Fruit fly (Drosophila melanogaster) whole organism, embryonic: Measurements from ENCODE around the gene Cul3.

Experiments
- CG10979 ChIP-seq: fragments of 200-800 bp; sonication (Bioruptor generic); optimal IDR thresholded peaks from 2 replicates; lab custom pipeline; 2018; ENCODE audit warnings: missing biosample characterization, mild to moderate bottlenecking, missing genetic modification characterization, moderate library complexity
- CG14667 ChIP-seq: fragments of 200-800 bp; sonication (Bioruptor generic); IDR thresholded peaks from 2 replicates; pipeline ENCODE4 v1.3.6; 2022; ENCODE audit warnings: missing biosample characterization, missing genetic modification characterization
- CG14710 ChIP-seq: fragments of 200-800 bp; sonication (Bioruptor generic); optimal IDR thresholded peaks from 3 replicates; lab custom pipeline; 2019; ENCODE audit warnings: missing biosample characterization, mild to moderate bottlenecking, missing genetic modification characterization, moderate library complexity
- CG15479 ChIP-seq: fragments of 200-800 bp; sonication (Bioruptor generic); optimal IDR thresholded peaks from 3 replicates; lab custom pipeline; 2019; ENCODE audit warnings: missing biosample characterization, mild to moderate bottlenecking, missing genetic modification characterization, moderate library complexity
- CG15696 ChIP-seq: fragments of 200-800 bp; sonication (Bioruptor generic); optimal IDR thresholded peaks from 2 replicates; lab custom pipeline; 2019; ENCODE audit warnings: missing biosample characterization, mild to moderate bottlenecking, missing genetic modification characterization, moderate library complexity
- CG17361 ChIP-seq: fragments of 200-800 bp; sonication (Bioruptor generic); IDR thresholded peaks from 3 replicates; pipeline ENCODE4 v1.3.6; 2022; ENCODE audit warnings: missing biosample characterization, missing genetic modification characterization
- CG18262 ChIP-seq: fragments of 200-800 bp; optimal IDR thresholded peaks from 3 replicates; lab custom pipeline; 2019; ENCODE audit warnings: missing biosample characterization, mild to moderate bottlenecking, missing genetic modification characterization, moderate library complexity
- CG1832 ChIP-seq: fragments of 200-800 bp; sonication (Bioruptor generic); optimal IDR thresholded peaks from 2 replicates; lab custom pipeline; 2017; ENCODE audit warnings: missing biosample characterization, mild to moderate bottlenecking, missing genetic modification characterization, inconsistent platforms
- CG2712 ChIP-seq: fragments of 200-800 bp; optimal IDR thresholded peaks from 3 replicates; lab custom pipeline; 2019; ENCODE audit warnings: missing biosample characterization, mild to moderate bottlenecking, missing genetic modification characterization, moderate library complexity
- CG31441 ChIP-seq: fragments of 200-800 bp; sonication (Bioruptor generic); IDR thresholded peaks from 2 replicates; pipeline ENCODE4 v1.3.6; 2022; ENCODE audit warnings: missing biosample characterization, missing genetic modification characterization
- CG32767 ChIP-seq: fragments of 200-800 bp; sonication (Bioruptor generic); IDR thresholded peaks from 2 replicates; pipeline ENCODE4 v1.3.6; 2022; ENCODE audit warnings: missing biosample characterization, missing genetic modification characterization
- CG33213 ChIP-seq: fragments of 200-800 bp; sonication (Bioruptor generic); optimal IDR thresholded peaks from 3 replicates; lab custom pipeline; 2016; ENCODE audit warnings: missing biosample characterization, missing genetic modification characterization
- CG4707 ChIP-seq: fragments of 200-800 bp; sonication (Bioruptor generic); optimal IDR thresholded peaks from 2 replicates; lab custom pipeline; 2018; ENCODE audit warnings: missing biosample characterization, mild to moderate bottlenecking, missing genetic modification characterization, moderate library complexity
- CG4854 ChIP-seq: fragments of 200-800 bp; sonication (Bioruptor generic); optimal IDR thresholded peaks from 2 replicates; lab custom pipeline; 2016; ENCODE audit warnings: missing biosample characterization, missing genetic modification characterization, inconsistent platforms
- CG6854 ChIP-seq: fragments of 200-800 bp; sonication (Bioruptor generic); optimal IDR thresholded peaks from 3 replicates; lab custom pipeline; 2017; ENCODE audit warnings: missing biosample characterization, mild to moderate bottlenecking, missing genetic modification characterization
- D ChIP-seq, 2 experiments: fragments of 200-800 bp in 1 of 2; fragments of >200 bp in 1 of 2; sonication (Bioruptor generic) in 1 of 2; optimal IDR thresholded peaks; 2 replicates in 1 of 2; 3 replicates in 1 of 2; lab custom pipeline; 2017; ENCODE audit warnings: mild to moderate bottlenecking in 1 of 2, missing biosample characterization in 1 of 2, missing genetic modification characterization in 1 of 2, missing genetic modification reagents in 1 of 2
- D19A ChIP-seq: fragments of 200-800 bp; optimal IDR thresholded peaks from 3 replicates; lab custom pipeline; 2019; ENCODE audit warnings: missing biosample characterization, mild to moderate bottlenecking, missing genetic modification characterization, moderate library complexity
- Dad ChIP-seq: fragments of 200-800 bp; sonication (Bioruptor generic); optimal IDR thresholded peaks from 3 replicates; lab custom pipeline; 2016; ENCODE audit warnings: missing biosample characterization, missing genetic modification characterization
- HLH54F ChIP-seq: fragments of 200-800 bp; sonication (Bioruptor generic); optimal IDR thresholded peaks from 3 replicates; lab custom pipeline; 2016; ENCODE audit warnings: missing biosample characterization, missing genetic modification characterization
- HmgD ChIP-seq: fragments of 200-800 bp; sonication (Bioruptor generic); optimal IDR thresholded peaks from 3 replicates; lab custom pipeline; 2016; ENCODE audit warnings: missing biosample characterization, missing genetic modification characterization
- MBD-R2 ChIP-seq: fragments of 200-800 bp; sonication (Bioruptor generic); IDR thresholded peaks from 2 replicates; pipeline ENCODE4 v1.3.6; 2022; ENCODE audit warnings: missing biosample characterization, missing genetic modification characterization
- Mad ChIP-seq: fragments of 200-800 bp; sonication (Bioruptor generic); optimal IDR thresholded peaks from 2 replicates; lab custom pipeline; 2016; ENCODE audit warnings: missing biosample characterization, missing genetic modification characterization
- Meics ChIP-seq: fragments of 200-800 bp; sonication (Bioruptor generic); optimal IDR thresholded peaks from 2 replicates; lab custom pipeline; 2017; ENCODE audit warnings: missing biosample characterization, mild to moderate bottlenecking, missing genetic modification characterization
- NK7.1 ChIP-seq: fragments of 200-800 bp; sonication (Bioruptor generic); optimal IDR thresholded peaks from 3 replicates; lab custom pipeline; 2016; ENCODE audit warnings: missing biosample characterization, missing genetic modification characterization
- cad ChIP-seq: fragments of >200 bp; optimal IDR thresholded peaks from 2 replicates; lab custom pipeline; 2017; ENCODE audit warnings: missing biosample characterization, missing genetic modification characterization
- cg ChIP-seq: fragments of 200-800 bp; sonication (Bioruptor generic); optimal IDR thresholded peaks from 3 replicates; lab custom pipeline; 2019; ENCODE audit warnings: missing biosample characterization, mild to moderate bottlenecking, missing genetic modification characterization, moderate library complexity
- dmrt11E ChIP-seq: fragments of 200-800 bp; sonication (Bioruptor generic); optimal IDR thresholded peaks from 3 replicates; lab custom pipeline; 2018; ENCODE audit warnings: missing biosample characterization, mild to moderate bottlenecking, missing genetic modification characterization, moderate library complexity
- gem ChIP-seq: fragments of 200-800 bp; sonication (Bioruptor generic); optimal IDR thresholded peaks from 2 replicates; lab custom pipeline; 2019; ENCODE audit warnings: missing biosample characterization, mild to moderate bottlenecking, missing genetic modification characterization, moderate library complexity
- grau ChIP-seq: fragments of 200-800 bp; optimal IDR thresholded peaks from 3 replicates; lab custom pipeline; 2019; ENCODE audit warnings: missing biosample characterization, mild to moderate bottlenecking, missing genetic modification characterization, moderate library complexity
- ken ChIP-seq: fragments of 200-800 bp; sonication (Bioruptor generic); IDR thresholded peaks from 3 replicates; pipeline ENCODE4 v1.3.6; 2022; ENCODE audit warnings: missing biosample characterization, missing genetic modification characterization
- kni ChIP-seq: fragments of 200-800 bp; sonication (Bioruptor generic); optimal IDR thresholded peaks from 3 replicates; lab custom pipeline; 2017; ENCODE audit warnings: mild to moderate bottlenecking, missing biosample characterization, missing genetic modification reagents, missing genetic modification characterization
- lola ChIP-seq, 3 experiments: fragments of >200 bp in 2 of 3; fragments of 200-800 bp in 1 of 3; sonication (Bioruptor generic) in 1 of 3; optimal IDR thresholded peaks; 2 replicates each; lab custom pipeline; 2017 to 2019; ENCODE audit warnings: missing biosample characterization in 3 of 3, missing genetic modification characterization in 3 of 3, mild to moderate bottlenecking in 1 of 3, moderate library complexity in 1 of 3
- nerfin-1 ChIP-seq: fragments of 200-800 bp; sonication (Bioruptor generic); optimal IDR thresholded peaks from 3 replicates; lab custom pipeline; 2019; ENCODE audit warnings: missing biosample characterization, mild to moderate bottlenecking, missing genetic modification characterization, moderate library complexity
- nerfin-2 ChIP-seq: fragments of 200-800 bp; sonication (Bioruptor generic); IDR thresholded peaks from 2 replicates; pipeline ENCODE4 v1.3.6; 2022; ENCODE audit warnings: missing biosample characterization, missing genetic modification characterization; ENCODE audit not compliant: partially characterized antibody
- oc ChIP-seq: fragments of 200-800 bp; sonication (Bioruptor generic); optimal IDR thresholded peaks from 2 replicates; lab custom pipeline; 2018; ENCODE audit warnings: missing biosample characterization, mild to moderate bottlenecking, missing genetic modification characterization, moderate library complexity
- otp ChIP-seq: fragments of 200-800 bp; sonication (Bioruptor generic); IDR thresholded peaks from 3 replicates; pipeline ENCODE4, ENCODE4 v1.3.6; 2022; ENCODE audit warnings: missing biosample characterization, missing genetic modification characterization
- pfk ChIP-seq: fragments of 200-800 bp; sonication (Bioruptor generic); optimal IDR thresholded peaks from 2 replicates; lab custom pipeline; 2018; ENCODE audit warnings: missing biosample characterization, mild to moderate bottlenecking, missing genetic modification characterization, moderate library complexity
- sens ChIP-seq: fragments of 200-800 bp; sonication (Bioruptor generic); peaks from one replicate; lab custom pipeline; 2016; ENCODE audit warnings: missing biosample characterization, missing genetic modification characterization
- tll ChIP-seq, 2 experiments: fragments of 200-800 bp in 1 of 2; fragments of >200 bp in 1 of 2; sonication (Bioruptor generic) in 1 of 2; optimal IDR thresholded peaks; 2 replicates each; lab custom pipeline; 2017 to 2019; ENCODE audit warnings: missing biosample characterization in 2 of 2, missing genetic modification characterization in 2 of 2, mild to moderate bottlenecking in 1 of 2, moderate library complexity in 1 of 2
- zen ChIP-seq: fragments of 200-800 bp; sonication (Bioruptor generic); optimal IDR thresholded peaks from 3 replicates; lab custom pipeline; 2018; ENCODE audit warnings: missing biosample characterization, mild to moderate bottlenecking, missing genetic modification characterization, moderate library complexity
- zen2 ChIP-seq: fragments of 200-800 bp; sonication (Bioruptor generic); IDR thresholded peaks from 3 replicates; pipeline ENCODE4 v1.3.6; 2022; ENCODE audit warnings: missing biosample characterization, missing genetic modification characterization; ENCODE audit not compliant: partially characterized antibody
- zf30C ChIP-seq: fragments of 200-800 bp; sonication (Bioruptor generic); optimal IDR thresholded peaks from 3 replicates; lab custom pipeline; 2018; ENCODE audit warnings: missing biosample characterization, mild to moderate bottlenecking, missing genetic modification characterization

The Cul3 gene

dm6 chr2L:15321408-15321807, 49.6 kb upstream of the Cul3 start:
- TF ChIP-seq otp (GFP tag; lab: Robert Waterston, UW) (no peak), CG6854 (no peak), CG17361 (GFP tag; lab: Robert Waterston, UW) (no peak), NK7.1 (no peak), HmgD (GFP tag; lab: Kevin White, UChicago) (no peak), nerfin-2 (GFP tag; lab: Robert Waterston, UW) (no peak), CG1832 (GFP tag; lab: Kevin White, UChicago) (no peak), grau (peak; percentile 37), oc (tag; lab: Kevin White, UChicago) (no peak), CG33213 (no peak), zen (no peak), Meics (GFP tag; lab: Kevin White, UChicago) (no peak), sens (GFP tag; lab: Kevin White, UChicago) (peak; percentile 2), CG14667 (GFP tag; lab: Robert Waterston, UW) (no peak)

dm6 chr2L:15319874-15320273, 48.0 kb upstream of the Cul3 start:
- TF ChIP-seq ken (GFP tag; lab: Robert Waterston, UW) (no peak), tll (GFP tag; optimal IDR thresholded peaks at IDR 0.05; lab: Kevin White, UChicago) (peak in 1 of 2 experiments; percentile 97), zen (peak; percentile 94), cad (peak; percentile 7), pfk (no peak), CG15479 (GFP tag; lab: Kevin White, UChicago) (peak; percentile 25), cg (peak; percentile 9), D (optimal IDR thresholded peaks at IDR 0.05; lab: Kevin White, UChicago) (peak; percentile 7), D (GFP tag; optimal IDR thresholded peaks at IDR 0.05; lab: Kevin White, UChicago) (no peak), kni (GFP tag; lab: Kevin White, UChicago) (peak; percentile 62)

- TF ChIP-seq CG10979 (tag; lab: Kevin White, UChicago) (peak; percentile 24), zf30C (GFP tag; lab: Kevin White, UChicago) (peak; percentile 17), zen2 (GFP tag; lab: Robert Waterston, UW) (no peak), dmrt11E (peak; percentile 51), CG31441 (GFP tag; lab: Robert Waterston, UW) (0 out of 2 replicates have a peak, but pooled peaks have one; percentile 8), sens (GFP tag; lab: Kevin White, UChicago) (peak; percentile 89), CG15696 (peak; percentile 21), gem (peak; percentile 5), CG4707 (no peak), CG18262 (tag; lab: Kevin White, UChicago) (peak; percentile 26), lola (GFP tag; optimal IDR thresholded peaks at IDR 0.05; lab: Kevin White, UChicago) (peak in 1 of 3 experiments; percentile 43), CG2712 (peak; percentile 7), HLH54F (GFP tag; lab: Kevin White, UChicago) (no peak), CG14710 (tag; lab: Kevin White, UChicago) (peak; percentile 3)
- TF ChIP-seq, all 482 proteins: peak for 11
Measured at dm6 chr2L:15319208-15319607, 47.4 kb upstream of the Cul3 start.

DNA sequence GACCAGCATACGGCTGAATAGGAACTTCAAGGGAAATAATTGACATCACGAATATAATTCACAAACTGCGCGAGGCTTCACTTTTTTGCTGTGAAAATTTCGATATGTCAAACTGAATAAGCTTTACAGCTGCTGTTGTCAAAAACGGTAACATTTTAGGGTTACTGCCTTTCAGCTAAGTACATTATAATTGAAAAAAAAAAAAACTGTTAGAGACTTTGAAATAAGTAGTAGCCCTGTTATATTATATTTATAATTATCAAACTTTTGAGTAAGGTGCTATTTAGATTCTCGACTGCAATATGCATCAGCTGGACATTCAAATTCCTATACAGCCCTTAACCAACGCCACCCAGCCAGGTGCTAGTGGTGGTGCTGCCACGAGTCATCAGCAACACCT, 47.0 kb upstream of the Cul3 start, which contains the start of gene nht:
TSS of gene nht (minus strand) at position 101 of the 400 bp plus-strand sequence.
- no peak for TF ChIP-seq MBD-R2 (GFP tag; lab: Robert Waterston, UW)
- TF ChIP-seq Dad (GFP tag; lab: Kevin White, UChicago), result no peak
- TF ChIP-seq nerfin-1 (tag; lab: Kevin White, UChicago), result peak; percentile 32
- no peak for TF ChIP-seq CG4854
- no peak for TF ChIP-seq Mad (GFP tag; lab: Kevin White, UChicago)
- no peak for TF ChIP-seq D19A (tag; lab: Kevin White, UChicago)
- no peak for TF ChIP-seq CG32767 (GFP tag; lab: Robert Waterston, UW)
